Worm (Caenorhabditis elegans) whole organism, L2 larva: ENCODE results near the gene F26C11.1.

ENCODE experiments used
- F13H6.1 ChIP-seq: sonication (generic microtip); optimal IDR thresholded peaks from 2 replicates; lab custom pipeline; 2016; ENCODE audit warnings: missing genetic modification characterization, missing compliant biosample characterization
- ama-1 ChIP-seq: fragments of 150-350 bp; optimal IDR thresholded peaks from 2 replicates; lab custom pipeline; 2018; ENCODE audit warnings: inconsistent platforms
- ceh-16 ChIP-seq: fragments of 150-350 bp; optimal IDR thresholded peaks from 2 replicates; lab custom pipeline; 2014; ENCODE audit warnings: missing biosample characterization, missing genetic modification characterization
- ceh-82 ChIP-seq: fragments of 150-350 bp; optimal IDR thresholded peaks from 2 replicates; lab custom pipeline; 2014; ENCODE audit warnings: missing biosample characterization, missing genetic modification characterization
- egl-27 ChIP-seq: sonication (generic microtip); optimal IDR thresholded peaks from 3 replicates; lab custom pipeline; 2017; ENCODE audit warnings: missing biosample characterization, missing genetic modification reagents, missing genetic modification characterization
- lin-13 ChIP-seq: fragments of 150-350 bp; optimal IDR thresholded peaks from 2 replicates; lab custom pipeline; 2014; ENCODE audit warnings: missing biosample characterization, missing genetic modification reagents, missing genetic modification characterization
- lsy-2 ChIP-seq, 2 experiments: fragments of 150-350 bp in 1 of 2; sonication (generic microtip) in 1 of 2; optimal IDR thresholded peaks; 2 replicates each; lab custom pipeline; 2014 to 2017; ENCODE audit warnings: missing biosample characterization in 2 of 2, missing genetic modification characterization in 2 of 2
- nhr-12 ChIP-seq: fragments of 150-350 bp; optimal IDR thresholded peaks from 2 replicates; lab custom pipeline; 2014; ENCODE audit warnings: missing biosample characterization, missing genetic modification characterization
- nhr-25 ChIP-seq: fragments of 150-350 bp; sonication (generic microtip); optimal IDR thresholded peaks from 3 replicates; lab custom pipeline; 2014; ENCODE audit warnings: missing biosample characterization, missing genetic modification characterization
- sma-3 ChIP-seq: sonication (generic microtip); optimal IDR thresholded peaks from 2 replicates; lab custom pipeline; 2016; ENCODE audit warnings: missing genetic modification reagents, missing genetic modification characterization, missing compliant biosample characterization
- unc-55 ChIP-seq: fragments of 150-350 bp; sonication (generic microtip); optimal IDR thresholded peaks from 3 replicates; lab custom pipeline; 2014; ENCODE audit warnings: missing biosample characterization, missing genetic modification reagents, missing genetic modification characterization
- unc-62 ChIP-seq: fragments of 150-350 bp; optimal IDR thresholded peaks from 2 replicates; lab custom pipeline; 2014; ENCODE audit warnings: missing biosample characterization, missing genetic modification reagents, missing genetic modification characterization
- ztf-11 ChIP-seq: sonication (generic microtip); optimal IDR thresholded peaks from 2 replicates; lab custom pipeline; 2017; ENCODE audit warnings: missing biosample characterization, missing genetic modification characterization
- ztf-4 ChIP-seq: fragments of 150-350 bp; optimal IDR thresholded peaks from 2 replicates; lab custom pipeline; 2014; ENCODE audit warnings: missing biosample characterization, missing genetic modification characterization

DNA sequence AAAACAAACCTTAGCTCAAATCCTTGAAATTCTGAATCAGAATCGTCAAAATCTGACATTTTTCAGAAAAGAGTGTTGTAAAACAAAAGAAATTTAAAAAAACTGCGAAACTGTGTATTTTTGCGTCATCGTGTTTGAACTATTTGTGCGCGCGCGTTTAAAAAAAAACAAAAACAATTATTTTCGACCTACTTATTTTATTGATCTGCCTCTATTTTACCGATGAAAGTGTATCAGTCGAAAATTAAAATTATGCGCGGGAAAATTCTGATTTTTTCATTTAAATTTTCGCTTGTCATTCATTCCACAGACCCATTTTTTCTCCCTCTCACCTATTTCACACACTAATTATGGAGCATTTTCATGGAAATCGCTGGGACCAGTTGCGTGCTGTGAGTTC lies 44.3 kb downstream of the F26C11.1 start, which contains the start of the genes C05C10.7 and C05C10.5:
- TF ChIP-seq ceh-82 (tag; lab: Kevin White, UChicago), result no peak
- TF ChIP-seq ztf-11, result no peak
- no peak for TF ChIP-seq egl-27
- TF ChIP-seq lin-13 (GFP tag; lab: Kevin White, UChicago), result no peak
- TF ChIP-seq unc-55, result no peak
- TF ChIP-seq nhr-12 (tag; lab: Kevin White, UChicago), result no peak
- TF ChIP-seq nhr-25 (tag; lab: Kevin White, UChicago), result no peak
- TF ChIP-seq F13H6.1 (tag; lab: Kevin White, UChicago), result no peak
- no peak for TF ChIP-seq ama-1 (lab: Kevin White, UChicago)
- TF ChIP-seq sma-3 (GFP tag; lab: Kevin White, UChicago), result no peak
- no peak for TF ChIP-seq ceh-16 (tag; lab: Kevin White, UChicago)
- no peak for TF ChIP-seq unc-62 (GFP tag; lab: Kevin White, UChicago)
- no peak for TF ChIP-seq ztf-4 (tag; lab: Kevin White, UChicago)
- no peak for TF ChIP-seq lsy-2 (tag; optimal IDR thresholded peaks at IDR 0.05; lab: Kevin White, UChicago)
